Worm (Caenorhabditis elegans): ENCODE data around the gene ncx-6.

ce11 chrIII:9664484-9665221 lies 49.1 kb downstream of the ncx-6 start:
- TF ChIP-seq dao-5 (tag; optimal IDR thresholded peaks at IDR 0.05) (no peak), him-1 (tag; optimal IDR thresholded peaks at IDR 0.05) (peak; percentile 21)
